Worm (Caenorhabditis elegans) whole organism, L1 larva: Measurements from ENCODE around the gene VW02B12L.2.
"Not testable (repeated sequence)": the region's sequence is repeated elsewhere in the genome, so short reads cannot be mapped to it uniquely, and the experiment has no call there.

ENCODE experiments used
- F16B12.6 ChIP-seq: fragments of 150-350 bp; optimal IDR thresholded peaks from 2 replicates; lab custom pipeline; 2014; ENCODE audit warnings: missing biosample characterization, missing genetic modification characterization
- Y116A8C.19 ChIP-seq: sonication (generic microtip); optimal IDR thresholded peaks from 2 replicates; lab custom pipeline; 2016; ENCODE audit warnings: missing compliant biosample characterization, missing genetic modification characterization, borderline replicate concordance
- alr-1 ChIP-seq: fragments of 200-800 bp; sonication (Bioruptor generic); optimal IDR thresholded peaks from 2 replicates; lab custom pipeline; 2018; ENCODE audit warnings: borderline replicate concordance, mild to moderate bottlenecking, missing genetic modification characterization, missing compliant biosample characterization
- aly-2 ChIP-seq: fragments of 150-350 bp; optimal IDR thresholded peaks from 2 replicates; lab custom pipeline; 2014; ENCODE audit warnings: missing biosample characterization, missing genetic modification characterization
- ama-1 ChIP-seq: fragments of 150-350 bp; optimal IDR thresholded peaks from 2 replicates; lab custom pipeline; 2014
- ceh-8 ChIP-seq: fragments of 200-800 bp; sonication (Bioruptor generic); optimal IDR thresholded peaks from 2 replicates; lab custom pipeline; 2018; ENCODE audit warnings: mild to moderate bottlenecking, missing genetic modification characterization, moderate library complexity, missing compliant biosample characterization
- ceh-90 ChIP-seq: sonication (generic microtip); optimal IDR thresholded peaks from 2 replicates; lab custom pipeline; 2016; ENCODE audit warnings: missing genetic modification characterization, missing compliant biosample characterization
- dsc-1 ChIP-seq: sonication (generic microtip); optimal IDR thresholded peaks from 2 replicates; lab custom pipeline; 2016; ENCODE audit warnings: mild to moderate bottlenecking, missing genetic modification characterization, missing compliant biosample characterization
- egl-27 ChIP-seq, 2 experiments: fragments of 150-350 bp in 1 of 2; sonication (generic microtip); optimal IDR thresholded peaks; 3 replicates each; lab custom pipeline; 2017 to 2018; ENCODE audit warnings: missing biosample characterization in 2 of 2, missing genetic modification characterization in 2 of 2, missing genetic modification reagents in 2 of 2
- elt-2 ChIP-seq: sonication (generic microtip); optimal IDR thresholded peaks from 2 replicates; lab custom pipeline; 2016; ENCODE audit warnings: missing genetic modification characterization, mild to moderate bottlenecking, inconsistent platforms, missing compliant biosample characterization, missing genetic modification reagents
- elt-3 ChIP-seq, 6 experiments: fragments of 150-350 bp in 1 of 6; sonication (generic microtip); optimal IDR thresholded peaks; 2 replicates each; lab custom pipeline; 2017 to 2018; ENCODE audit warnings: missing biosample characterization in 6 of 6, missing genetic modification characterization in 6 of 6, inconsistent platforms in 1 of 6
- ets-5 ChIP-seq: fragments of 200-800 bp; sonication (Bioruptor generic); IDR thresholded peaks from 2 replicates; pipeline ENCODE4 v1.3.6; 2022; ENCODE audit warnings: missing genetic modification characterization, missing compliant biosample characterization
- fkh-4 ChIP-seq: sonication (generic microtip); optimal IDR thresholded peaks from 2 replicates; lab custom pipeline; 2016; ENCODE audit warnings: missing compliant biosample characterization, missing genetic modification characterization, borderline replicate concordance
- fkh-8 ChIP-seq: sonication (generic microtip); optimal IDR thresholded peaks from 2 replicates; lab custom pipeline; 2016; ENCODE audit warnings: mild to moderate bottlenecking, missing genetic modification characterization, missing compliant biosample characterization
- fos-1 ChIP-seq: fragments of 150-350 bp; optimal IDR thresholded peaks from 2 replicates; lab custom pipeline; 2014; ENCODE audit warnings: missing biosample characterization, missing genetic modification characterization
- lin-13 ChIP-seq: fragments of 150-350 bp; optimal IDR thresholded peaks from 2 replicates; lab custom pipeline; 2014; ENCODE audit warnings: missing biosample characterization, missing genetic modification reagents, missing genetic modification characterization
- lin-14 ChIP-seq: fragments of 200-800 bp; sonication (Bioruptor generic); optimal IDR thresholded peaks from 2 replicates; lab custom pipeline; 2018; ENCODE audit warnings: mild to moderate bottlenecking, missing genetic modification characterization, moderate library complexity, missing compliant biosample characterization
- lin-35 ChIP-seq, 2 experiments: fragments of 150-350 bp; optimal IDR thresholded peaks; 2 replicates each; lab custom pipeline; 2014; ENCODE audit warnings: missing biosample characterization in 2 of 2, missing genetic modification characterization in 2 of 2, missing genetic modification reagents in 2 of 2
- lin-39 ChIP-seq: fragments of 150-350 bp; optimal IDR thresholded peaks from 2 replicates; lab custom pipeline; 2014; ENCODE audit warnings: missing biosample characterization, missing genetic modification reagents, missing genetic modification characterization
- mab-9 ChIP-seq: fragments of 200-800 bp; sonication (Bioruptor generic); IDR thresholded peaks from 2 replicates; pipeline ENCODE4 v1.3.6; 2022; ENCODE audit warnings: missing genetic modification reagents, missing genetic modification characterization, missing compliant biosample characterization
- nhr-19 ChIP-seq: fragments of 200-800 bp; sonication (Bioruptor generic); conservative IDR thresholded peaks from 2 replicates; pipeline ENCODE4 v1.3.6; 2022; ENCODE audit warnings: missing genetic modification characterization, missing compliant biosample characterization
- nhr-20 ChIP-seq: sonication (generic microtip); optimal IDR thresholded peaks from 2 replicates; lab custom pipeline; 2016; ENCODE audit warnings: mild to moderate bottlenecking, missing genetic modification characterization, missing compliant biosample characterization
- nhr-237 ChIP-seq: fragments of 150-350 bp; optimal IDR thresholded peaks from 2 replicates; lab custom pipeline; 2014; ENCODE audit warnings: missing biosample characterization, missing genetic modification characterization
- nhr-47 ChIP-seq: sonication (generic microtip); optimal IDR thresholded peaks from 2 replicates; lab custom pipeline; 2016; ENCODE audit warnings: mild to moderate bottlenecking, missing genetic modification characterization, moderate library complexity, missing compliant biosample characterization
- nhr-85 ChIP-seq: sonication (generic microtip); peaks from one replicate; lab custom pipeline; 2016; ENCODE audit warnings: missing genetic modification characterization, inconsistent platforms, missing compliant biosample characterization
- nhr-90 ChIP-seq: sonication (generic microtip); optimal IDR thresholded peaks from 2 replicates; lab custom pipeline; 2016; ENCODE audit warnings: mild to moderate bottlenecking, missing genetic modification characterization, missing compliant biosample characterization; ENCODE audit not compliant: poor library complexity
- pag-3 ChIP-seq: sonication (generic microtip); optimal IDR thresholded peaks from 2 replicates; lab custom pipeline; 2017; ENCODE audit warnings: missing genetic modification characterization, mild to moderate bottlenecking, missing compliant biosample characterization, antibody characterized with exemption, borderline replicate concordance; ENCODE audit not compliant: insufficient read depth
- pax-3 ChIP-seq: fragments of 200-800 bp; sonication (Bioruptor generic); optimal IDR thresholded peaks from 2 replicates; lab custom pipeline; 2018; ENCODE audit warnings: mild to moderate bottlenecking, missing genetic modification characterization, moderate library complexity, missing compliant biosample characterization
- sptf-1 ChIP-seq: fragments of 150-350 bp; optimal IDR thresholded peaks from 2 replicates; lab custom pipeline; 2014; ENCODE audit warnings: missing biosample characterization, missing genetic modification characterization
- sup-37 ChIP-seq: fragments of 200-800 bp; sonication (Bioruptor generic); optimal IDR thresholded peaks from 2 replicates; lab custom pipeline; 2018; ENCODE audit warnings: mild to moderate bottlenecking, missing genetic modification characterization, missing compliant biosample characterization
- tbx-2 ChIP-seq: sonication (generic microtip); optimal IDR thresholded peaks from 2 replicates; lab custom pipeline; 2016; ENCODE audit warnings: missing genetic modification characterization, missing compliant biosample characterization
- unc-130 ChIP-seq: fragments of 150-350 bp; optimal IDR thresholded peaks from 2 replicates; lab custom pipeline; 2017; ENCODE audit warnings: missing biosample characterization, missing genetic modification characterization, inconsistent platforms
- unc-86 ChIP-seq: sonication (generic microtip); optimal IDR thresholded peaks from 2 replicates; lab custom pipeline; 2016; ENCODE audit warnings: missing genetic modification characterization, missing compliant biosample characterization
- unc-98 ChIP-seq: fragments of 200-800 bp; sonication (Bioruptor generic); IDR thresholded peaks from 2 replicates; pipeline ENCODE4 v1.3.6; 2022; ENCODE audit warnings: missing genetic modification characterization, missing compliant biosample characterization
- vab-15 ChIP-seq: sonication (generic microtip); optimal IDR thresholded peaks from 2 replicates; lab custom pipeline; 2017; ENCODE audit warnings: missing genotype, mild to moderate bottlenecking, missing genetic modification characterization, missing compliant biosample characterization
- ztf-11 ChIP-seq, 2 experiments: sonication (generic microtip); optimal IDR thresholded peaks; 2 replicates each; lab custom pipeline; 2016 to 2017; ENCODE audit warnings: missing genetic modification characterization in 2 of 2, missing biosample characterization in 1 of 2, missing compliant biosample characterization in 1 of 2

VW02B12L.2 gene

ce11 chrII:11443862-11444261 lies 3.7 kb upstream of the VW02B12L.2 start, which contains the start of gene adbp-1:
TSS of gene adbp-1 (plus strand) at chrII:11444162.
- no peak for TF ChIP-seq ets-5 (GFP tag; lab: Robert Waterston, UW)
- TF ChIP-seq pax-3 (tag; lab: Kevin White, UChicago), result no peak
- no peak for TF ChIP-seq lin-14 (GFP tag; lab: Kevin White, UChicago)
- no peak for TF ChIP-seq pag-3 (tag; lab: Kevin White, UChicago)
- TF ChIP-seq elt-3 (tag; optimal IDR thresholded peaks at IDR 0.05; lab: Kevin White, UChicago), result no peak
- no peak for TF ChIP-seq nhr-19 (GFP tag; lab: Robert Waterston, UW)
- TF ChIP-seq ceh-90 (tag; lab: Kevin White, UChicago), result no peak

ce11 chrII:11443128-11443527 lies 3.0 kb upstream of the VW02B12L.2 start:
- no peak for TF ChIP-seq alr-1 (tag; lab: Kevin White, UChicago)
- TF ChIP-seq ceh-8 (GFP tag; lab: Kevin White, UChicago), result peak; percentile 28
- TF ChIP-seq sup-37 (GFP tag; lab: Kevin White, UChicago), result no peak

- not testable (repeated sequence) for TF ChIP-seq mab-9; ama-1 (lab: Kevin White, UChicago); Y116A8C.19 (tag; lab: Kevin White, UChicago)
- TF ChIP-seq, all 84 proteins: peak for 0; not testable (repeated sequence) for 84
Observed at ce11 chrII:11442425-11442824, 2.3 kb upstream of the VW02B12L.2 start, which contains the start of gene ebp-2. TSS of gene ebp-2 (plus strand) at chrII:11442725.

ce11 chrII:11438417-11438816 lies 1.7 kb downstream of the VW02B12L.2 start, which contains the start of gene vha-6:
TSS of gene vha-6 (minus strand) at chrII:11438452.
- TF ChIP-seq lin-35 (GFP tag; optimal IDR thresholded peaks at IDR 0.05; lab: Kevin White, UChicago) (peak in 1 of 2 experiments; percentile 12), egl-27 (tag; optimal IDR thresholded peaks at IDR 0.05; lab: Kevin White, UChicago) (no peak), nhr-85 (no peak)

ce11 chrII:11433942-11434341 lies 6.2 kb downstream of the VW02B12L.2 start, which contains the start of gene C05D12.5:
TSS of gene C05D12.5 (plus strand) at chrII:11434242.
- TF ChIP-seq tbx-2 (tag; lab: Kevin White, UChicago), result no peak
- TF ChIP-seq sptf-1 (tag; lab: Kevin White, UChicago), result no peak
- no peak for TF ChIP-seq aly-2
- TF ChIP-seq elt-2 (tag; lab: Kevin White, UChicago), result no peak
- no peak for TF ChIP-seq ztf-11 (tag; optimal IDR thresholded peaks at IDR 0.05; lab: Kevin White, UChicago)
- no peak for TF ChIP-seq fkh-4
- TF ChIP-seq dsc-1, result no peak
- TF ChIP-seq vab-15 (tag; lab: Kevin White, UChicago), result no peak
- no peak for TF ChIP-seq F16B12.6 (tag; lab: Kevin White, UChicago)
- no peak for TF ChIP-seq nhr-90
- TF ChIP-seq fos-1 (tag; lab: Kevin White, UChicago), result no peak
- no peak for TF ChIP-seq nhr-237 (tag; lab: Kevin White, UChicago)
- no peak for TF ChIP-seq nhr-47
- TF ChIP-seq Y116A8C.19 (tag; lab: Kevin White, UChicago), result no peak
- no peak for TF ChIP-seq lin-13 (GFP tag; lab: Kevin White, UChicago)
- TF ChIP-seq, all 84 proteins: peak for 0

ce11 chrII:11431584-11431983 lies 8.5 kb downstream of the VW02B12L.2 start, which contains the start of gene C05D12.4:
TSS of gene C05D12.4 (plus strand) at chrII:11431884.
- TF ChIP-seq unc-130 (tag; lab: Kevin White, UChicago), result no peak
- TF ChIP-seq fkh-8 (tag; lab: Kevin White, UChicago), result no peak
- no peak for TF ChIP-seq vab-15 (tag; lab: Kevin White, UChicago)
- TF ChIP-seq unc-86 (tag; lab: Kevin White, UChicago), result no peak
- no peak for TF ChIP-seq unc-98 (GFP tag; lab: Robert Waterston, UW)
- TF ChIP-seq fos-1 (tag; lab: Kevin White, UChicago), result no peak
- no peak for TF ChIP-seq nhr-85
- TF ChIP-seq lin-39 (tag; lab: Kevin White, UChicago), result no peak
- TF ChIP-seq nhr-47, result no peak
- no peak for TF ChIP-seq sptf-1 (tag; lab: Kevin White, UChicago)
- no peak for TF ChIP-seq nhr-20 (tag; lab: Kevin White, UChicago)
- TF ChIP-seq ceh-8 (GFP tag; lab: Kevin White, UChicago), result no peak
